Fruit fly (Drosophila melanogaster) S2 (cell line): ENCODE results near the gene CG9759.

Experiments used
- CG8478 ChIP-seq: fragments of >200 bp; optimal IDR thresholded peaks from 2 replicates; lab custom pipeline; 2018
- CTCF ChIP-seq, 2 experiments: fragments of >200 bp; optimal IDR thresholded peaks; 2 replicates each; lab custom pipeline; 2018

dm6 chr3R:13644778-13645660 is 36.0 kb upstream of the CG9759 start:
- TF ChIP-seq CG8478 (lab: Kevin White, UChicago) (no peak), CTCF (optimal IDR thresholded peaks at IDR 0.05; lab: Kevin White, UChicago) (no peak)
